Worm (Caenorhabditis elegans): Measurements from ENCODE around the gene ZK185.5.
A peak's percentile ranks its signal among the peaks of the same experiment; 100 is the strongest.

The ZK185.5 gene

ce11 chrIV:4518111-4518510 lies 27.6 kb downstream of the ZK185.5 start:
- no peak for TF ChIP-seq him-1 (tag; optimal IDR thresholded peaks at IDR 0.05)
- no peak for TF ChIP-seq W03F9.2 (tag; optimal IDR thresholded peaks at IDR 0.05)

- TF ChIP-seq W03F9.2 (tag; optimal IDR thresholded peaks at IDR 0.05) (no peak), dao-5 (tag; optimal IDR thresholded peaks at IDR 0.05) (no peak), him-1 (tag; optimal IDR thresholded peaks at IDR 0.05) (no peak)
Measured at ce11 chrIV:4517066-4517465, 28.7 kb downstream of the ZK185.5 start, which contains the start of gene ZK180.5. Gene ZK180.5 (minus strand): TSS chrIV:4517166.

ce11 chrIV:4516478-4516877 lies 29.2 kb downstream of the ZK185.5 start:
- TF ChIP-seq W03F9.2 (tag; optimal IDR thresholded peaks at IDR 0.05) (no peak), dao-5 (tag; optimal IDR thresholded peaks at IDR 0.05) (no peak), him-1 (tag; optimal IDR thresholded peaks at IDR 0.05) (no peak)

- TF ChIP-seq W03F9.2 (tag; optimal IDR thresholded peaks at IDR 0.05): peak; percentile 68
- TF ChIP-seq him-1 (tag; optimal IDR thresholded peaks at IDR 0.05): peak; percentile 71
- TF ChIP-seq dao-5 (tag; optimal IDR thresholded peaks at IDR 0.05): no peak
Measured at ce11 chrIV:4513269-4513819, 32.4 kb downstream of the ZK185.5 start, which contains the start of gene sar-1. Gene sar-1 (minus strand): TSS chrIV:4513319.

ce11 chrIV:4511259-4511890 lies 34.3 kb downstream of the ZK185.5 start, which contains the start of the genes rfth-1 and ZK180.8:
Gene rfth-1 (minus strand): TSS chrIV:4511309.
Gene ZK180.8 (minus strand): TSS chrIV:4511724.
- TF ChIP-seq him-1 (tag; optimal IDR thresholded peaks at IDR 0.05): no peak
- no peak for TF ChIP-seq dao-5 (tag; optimal IDR thresholded peaks at IDR 0.05)
- no peak for TF ChIP-seq W03F9.2 (tag; optimal IDR thresholded peaks at IDR 0.05)

- TF ChIP-seq W03F9.2 (tag; optimal IDR thresholded peaks at IDR 0.05) (no peak), him-1 (tag; optimal IDR thresholded peaks at IDR 0.05) (no peak), dao-5 (tag; optimal IDR thresholded peaks at IDR 0.05) (no peak)
Measured at ce11 chrIV:4506637-4507036, 39.1 kb downstream of the ZK185.5 start, which contains the start of gene gbb-2. Gene gbb-2 (minus strand): TSS chrIV:4506748.

- no peak for TF ChIP-seq W03F9.2 (tag; optimal IDR thresholded peaks at IDR 0.05)
- no peak for TF ChIP-seq him-1 (tag; optimal IDR thresholded peaks at IDR 0.05)
- no peak for TF ChIP-seq dao-5 (tag; optimal IDR thresholded peaks at IDR 0.05)
Measured at ce11 chrIV:4505078-4505477, 40.6 kb downstream of the ZK185.5 start.
